Fruit fly (Drosophila melanogaster) whole organism, embryonic: ENCODE results near the gene Or22c.

Source experiments
- Abd-B ChIP-seq: fragments of 200-800 bp; sonication (Bioruptor generic); optimal IDR thresholded peaks from 2 replicates; lab custom pipeline; 2018; ENCODE audit warnings: missing biosample characterization, mild to moderate bottlenecking, missing genetic modification characterization, moderate library complexity
- CG12299 ChIP-seq: fragments of 200-800 bp; sonication (Bioruptor generic); optimal IDR thresholded peaks from 2 replicates; lab custom pipeline; 2018; ENCODE audit warnings: missing biosample characterization, mild to moderate bottlenecking, missing genetic modification characterization
- CG1233 ChIP-seq: fragments of 200-800 bp; sonication (Bioruptor generic); optimal IDR thresholded peaks from 4 replicates; lab custom pipeline; 2018; ENCODE audit warnings: missing biosample characterization, mild to moderate bottlenecking, missing genetic modification characterization
- CG15514 ChIP-seq: fragments of 200-800 bp; sonication (Bioruptor generic); optimal IDR thresholded peaks from 3 replicates; lab custom pipeline; 2017; ENCODE audit warnings: missing biosample characterization, missing genetic modification characterization, mild to moderate bottlenecking, moderate library complexity, missing genetic modification reagents
- CG15601 ChIP-seq: fragments of 200-800 bp; sonication (Bioruptor generic); optimal IDR thresholded peaks from 3 replicates; lab custom pipeline; 2019; ENCODE audit warnings: missing biosample characterization, mild to moderate bottlenecking, missing genetic modification characterization, moderate library complexity
- CG16815 ChIP-seq: fragments of 200-800 bp; sonication (Bioruptor generic); optimal IDR thresholded peaks from 3 replicates; lab custom pipeline; 2017; ENCODE audit warnings: missing biosample characterization, mild to moderate bottlenecking, missing genetic modification characterization
- CG16863 ChIP-seq: fragments of 200-800 bp; sonication (Bioruptor generic); optimal IDR thresholded peaks from 3 replicates; lab custom pipeline; 2016; ENCODE audit warnings: missing biosample characterization, missing genetic modification characterization
- CG17328 ChIP-seq: fragments of 200-800 bp; sonication (Bioruptor generic); IDR thresholded peaks from 2 replicates; pipeline ENCODE4 v1.3.6; 2022; ENCODE audit warnings: missing biosample characterization, missing genetic modification characterization
- CG17829 ChIP-seq: fragments of 200-800 bp; optimal IDR thresholded peaks from 2 replicates; lab custom pipeline; 2019; ENCODE audit warnings: missing biosample characterization, mild to moderate bottlenecking, missing genetic modification characterization, moderate library complexity
- CG17912 ChIP-seq: fragments of 200-800 bp; sonication (Bioruptor generic); optimal IDR thresholded peaks from 2 replicates; lab custom pipeline; 2018; ENCODE audit warnings: missing biosample characterization, mild to moderate bottlenecking, missing genetic modification characterization
- CG31365 ChIP-seq: fragments of 200-800 bp; sonication (Bioruptor generic); optimal IDR thresholded peaks from 2 replicates; lab custom pipeline; 2018; ENCODE audit warnings: missing biosample characterization, mild to moderate bottlenecking, missing genetic modification characterization
- CG3726 ChIP-seq: fragments of 200-800 bp; sonication (Bioruptor generic); IDR thresholded peaks from 3 replicates; pipeline ENCODE4, ENCODE4 v1.3.6; 2022; ENCODE audit warnings: missing biosample characterization, missing genetic modification characterization
- CG43689 ChIP-seq: fragments of 200-800 bp; sonication (Bioruptor generic); IDR thresholded peaks from 2 replicates; pipeline ENCODE4 v1.3.6; 2022; ENCODE audit warnings: missing biosample characterization, missing genetic modification characterization
- CG4424 ChIP-seq: fragments of 200-800 bp; sonication (Bioruptor generic); optimal IDR thresholded peaks from 3 replicates; lab custom pipeline; 2016; ENCODE audit warnings: missing biosample characterization, missing genetic modification characterization
- CG6813 ChIP-seq: fragments of 200-800 bp; sonication (Bioruptor generic); optimal IDR thresholded peaks from 2 replicates; lab custom pipeline; 2017; ENCODE audit warnings: missing biosample characterization, missing genetic modification characterization, mild to moderate bottlenecking, moderate library complexity, missing genetic modification reagents
- CG7987 ChIP-seq: fragments of 200-800 bp; sonication (Bioruptor generic); optimal IDR thresholded peaks from 2 replicates; lab custom pipeline; 2018; ENCODE audit warnings: missing biosample characterization, mild to moderate bottlenecking, missing genetic modification characterization, moderate library complexity
- CG9437 ChIP-seq: fragments of 200-800 bp; sonication (Bioruptor generic); optimal IDR thresholded peaks from 2 replicates; lab custom pipeline; 2018; ENCODE audit warnings: missing biosample characterization, mild to moderate bottlenecking, missing genetic modification characterization
- CG9727 ChIP-seq: fragments of 200-800 bp; sonication (Bioruptor generic); optimal IDR thresholded peaks from 3 replicates; lab custom pipeline; 2017; ENCODE audit warnings: missing biosample characterization, mild to moderate bottlenecking, missing genetic modification characterization
- D19A ChIP-seq: fragments of 200-800 bp; optimal IDR thresholded peaks from 3 replicates; lab custom pipeline; 2019; ENCODE audit warnings: missing biosample characterization, mild to moderate bottlenecking, missing genetic modification characterization, moderate library complexity
- Elba2 ChIP-seq: fragments of 200-800 bp; sonication (Bioruptor generic); optimal IDR thresholded peaks from 3 replicates; lab custom pipeline; 2016; ENCODE audit warnings: missing biosample characterization, missing genetic modification characterization
- Fer3 ChIP-seq: fragments of 200-800 bp; sonication (Bioruptor generic); optimal IDR thresholded peaks from 2 replicates; lab custom pipeline; 2018; ENCODE audit warnings: missing biosample characterization, mild to moderate bottlenecking, missing genetic modification characterization, moderate library complexity
- GATAe ChIP-seq: fragments of 200-800 bp; sonication (Bioruptor generic); conservative IDR thresholded peaks from 2 replicates; pipeline ENCODE4 v1.3.6; 2022; ENCODE audit warnings: missing biosample characterization, missing genetic modification characterization
- HLH4C ChIP-seq: fragments of 200-800 bp; sonication (Bioruptor generic); IDR thresholded peaks from 3 replicates; pipeline ENCODE4 v1.3.6; 2022; ENCODE audit warnings: missing biosample characterization, missing genetic modification characterization; ENCODE audit not compliant: partially characterized antibody
- Jarid2 ChIP-seq: fragments of 200-800 bp; sonication (Bioruptor generic); optimal IDR thresholded peaks from 3 replicates; lab custom pipeline; 2017; ENCODE audit warnings: mild to moderate bottlenecking, missing biosample characterization, missing genetic modification reagents, missing genetic modification characterization
- Neu2 ChIP-seq: fragments of 200-800 bp; sonication (Bioruptor generic); optimal IDR thresholded peaks from 3 replicates; lab custom pipeline; 2016; ENCODE audit warnings: missing biosample characterization, missing genetic modification characterization, borderline replicate concordance
- Ravus ChIP-seq: fragments of 200-800 bp; sonication (Bioruptor generic); IDR thresholded peaks from 2 replicates; pipeline ENCODE4 v1.3.6; 2022; ENCODE audit warnings: missing biosample characterization, missing genetic modification characterization
- Sin3A ChIP-seq: fragments of >200 bp; optimal IDR thresholded peaks from 2 replicates; lab custom pipeline; 2018
- Sox102F ChIP-seq: fragments of 200-800 bp; sonication (Bioruptor generic); optimal IDR thresholded peaks from 2 replicates; lab custom pipeline; 2018; ENCODE audit warnings: missing biosample characterization, mild to moderate bottlenecking, missing genetic modification characterization, moderate library complexity
- Taf1 ChIP-seq: fragments of 200-800 bp; sonication (Bioruptor generic); IDR thresholded peaks from 2 replicates; pipeline ENCODE4 v1.3.6; 2022; ENCODE audit warnings: missing biosample characterization, missing genetic modification characterization
- Tbp ChIP-seq: fragments of >200 bp; optimal IDR thresholded peaks from 2 replicates; lab custom pipeline; 2018; ENCODE audit warnings: missing biosample characterization, missing genetic modification characterization
- Vsx1 ChIP-seq: fragments of 200-800 bp; sonication (Bioruptor generic); optimal IDR thresholded peaks from 2 replicates; lab custom pipeline; 2017; ENCODE audit warnings: missing biosample characterization, mild to moderate bottlenecking, missing genetic modification characterization, missing genetic modification reagents
- bowl ChIP-seq: fragments of 200-800 bp; sonication (Bioruptor generic); IDR thresholded peaks from 2 replicates; pipeline ENCODE4 v1.3.6; 2022; ENCODE audit warnings: missing biosample characterization, missing genetic modification characterization
- caup ChIP-seq: fragments of 200-800 bp; sonication (Bioruptor generic); optimal IDR thresholded peaks from 3 replicates; lab custom pipeline; 2017; ENCODE audit warnings: missing biosample characterization, mild to moderate bottlenecking, missing genetic modification characterization, moderate library complexity; ENCODE audit not compliant: severe bottlenecking
- cwo ChIP-seq: fragments of 200-800 bp; sonication (Bioruptor generic); optimal IDR thresholded peaks from 3 replicates; lab custom pipeline; 2017; ENCODE audit warnings: missing biosample characterization, missing genetic modification characterization, mild to moderate bottlenecking, moderate library complexity, missing genetic modification reagents
- dmrt11E ChIP-seq: fragments of 200-800 bp; sonication (Bioruptor generic); optimal IDR thresholded peaks from 3 replicates; lab custom pipeline; 2018; ENCODE audit warnings: missing biosample characterization, mild to moderate bottlenecking, missing genetic modification characterization, moderate library complexity
- dmrt99B ChIP-seq: fragments of 200-800 bp; sonication (Bioruptor generic); optimal IDR thresholded peaks from 2 replicates; lab custom pipeline; 2018; ENCODE audit warnings: missing biosample characterization, mild to moderate bottlenecking, missing genetic modification characterization, moderate library complexity
- emc ChIP-seq: fragments of 200-800 bp; sonication (Bioruptor generic); optimal IDR thresholded peaks from 2 replicates; lab custom pipeline; 2016; ENCODE audit warnings: missing biosample characterization, missing genetic modification characterization
- fd96Cb ChIP-seq: fragments of 200-800 bp; sonication (Bioruptor generic); optimal IDR thresholded peaks from 2 replicates; lab custom pipeline; 2018; ENCODE audit warnings: missing biosample characterization, mild to moderate bottlenecking, missing genetic modification characterization, moderate library complexity
- grn ChIP-seq: fragments of 200-800 bp; sonication (Bioruptor generic); optimal IDR thresholded peaks from 3 replicates; lab custom pipeline; 2017; ENCODE audit warnings: missing biosample characterization, missing genetic modification characterization
- h ChIP-seq: fragments of >200 bp; optimal IDR thresholded peaks from 2 replicates; lab custom pipeline; 2017
- hbn ChIP-seq: fragments of 200-800 bp; sonication (Bioruptor generic); IDR thresholded peaks from 2 replicates; pipeline ENCODE4 v1.3.6; 2022; ENCODE audit warnings: missing biosample characterization, missing genetic modification characterization; ENCODE audit not compliant: partially characterized antibody
- jigr1 ChIP-seq: fragments of 200-800 bp; sonication (Bioruptor generic); IDR thresholded peaks from 3 replicates; pipeline ENCODE4 v1.3.6; 2022; ENCODE audit warnings: missing biosample characterization, missing genetic modification characterization
- kay ChIP-seq: fragments of 200-800 bp; sonication (Bioruptor generic); optimal IDR thresholded peaks from 2 replicates; lab custom pipeline; 2016; ENCODE audit warnings: missing biosample characterization, missing genetic modification characterization
- lab ChIP-seq: fragments of 200-800 bp; sonication (Bioruptor generic); optimal IDR thresholded peaks from 3 replicates; lab custom pipeline; 2017; ENCODE audit warnings: missing biosample characterization, missing genetic modification characterization, mild to moderate bottlenecking, moderate library complexity, missing genetic modification reagents
- nmo ChIP-seq: fragments of 200-800 bp; sonication (Bioruptor generic); optimal IDR thresholded peaks from 2 replicates; lab custom pipeline; 2018; ENCODE audit warnings: missing biosample characterization, mild to moderate bottlenecking, missing genetic modification characterization, moderate library complexity
- otp ChIP-seq: fragments of 200-800 bp; sonication (Bioruptor generic); IDR thresholded peaks from 3 replicates; pipeline ENCODE4, ENCODE4 v1.3.6; 2022; ENCODE audit warnings: missing biosample characterization, missing genetic modification characterization
- pros ChIP-seq: fragments of 200-800 bp; sonication (Bioruptor generic); optimal IDR thresholded peaks from 3 replicates; lab custom pipeline; 2019; ENCODE audit warnings: missing biosample characterization, mild to moderate bottlenecking, missing genetic modification characterization, moderate library complexity
- sima ChIP-seq: fragments of 200-800 bp; sonication (Bioruptor generic); optimal IDR thresholded peaks from 2 replicates; lab custom pipeline; 2016; ENCODE audit warnings: missing biosample characterization, missing genetic modification characterization
- so ChIP-seq: fragments of 200-800 bp; sonication (Bioruptor generic); IDR thresholded peaks from 3 replicates; pipeline ENCODE4 v1.3.6; 2022; ENCODE audit warnings: missing biosample characterization, missing genetic modification characterization
- tap ChIP-seq: fragments of 200-800 bp; optimal IDR thresholded peaks from 3 replicates; lab custom pipeline; 2019; ENCODE audit warnings: missing biosample characterization, mild to moderate bottlenecking, missing genetic modification characterization, moderate library complexity
- tin ChIP-seq: fragments of 200-800 bp; sonication (Bioruptor generic); optimal IDR thresholded peaks from 3 replicates; lab custom pipeline; 2016; ENCODE audit warnings: missing biosample characterization, missing genetic modification characterization

The Or22c gene

DNA sequence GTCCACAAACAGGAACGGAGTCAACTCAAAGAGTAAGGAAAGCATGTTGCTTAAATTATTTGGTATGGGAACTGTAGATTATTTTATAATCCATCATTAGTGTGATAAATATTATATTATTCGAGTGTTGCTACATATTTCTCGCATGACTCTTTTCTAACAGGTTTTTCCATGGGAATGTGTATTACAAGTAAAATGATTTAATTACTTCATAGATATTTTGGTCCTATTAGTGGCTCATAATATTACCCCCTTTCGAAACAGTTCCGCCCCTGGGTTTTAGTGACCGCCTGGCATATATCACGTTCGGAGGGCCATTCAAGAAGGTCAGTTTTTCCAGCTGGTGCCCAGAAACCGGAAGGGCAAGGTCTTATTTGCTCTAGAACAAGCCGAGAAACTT, 22.3 kb upstream of the Or22c start (continued):
- TF ChIP-seq HLH4C (GFP tag; lab: Robert Waterston, UW) (no peak), CG16815 (GFP tag; lab: Kevin White, UChicago) (no peak), grn (no peak), caup (no peak), CG31365 (tag; lab: Kevin White, UChicago) (no peak), Jarid2 (GFP tag; lab: Kevin White, UChicago) (no peak), CG15601 (no peak), Elba2 (GFP tag; lab: Kevin White, UChicago) (no peak), Taf1 (GFP tag; lab: Robert Waterston, UW) (no peak), dmrt11E (tag; lab: Kevin White, UChicago) (peak; percentile 18), Sin3A (lab: Kevin White, UChicago) (no peak), CG16863 (GFP tag; lab: Kevin White, UChicago) (no peak), CG6813 (GFP tag; lab: Kevin White, UChicago) (no peak), CG1233 (GFP tag; lab: Kevin White, UChicago) (peak; percentile 22), fd96Cb (tag; lab: Kevin White, UChicago) (peak; percentile 43), kay (GFP tag; lab: Kevin White, UChicago) (no peak), nmo (GFP tag; lab: Kevin White, UChicago) (peak; percentile 64), so (GFP tag; lab: Robert Waterston, UW) (no peak), tap (tag; lab: Kevin White, UChicago) (no peak), CG17328 (no peak), bowl (GFP tag; lab: Robert Waterston, UW) (no peak), CG9727 (GFP tag; lab: Kevin White, UChicago) (no peak), hbn (no peak), CG17912 (GFP tag; lab: Kevin White, UChicago) (no peak), CG17829 (tag; lab: Kevin White, UChicago) (peak; percentile 21), pros (no peak), Sox102F (peak; percentile 5), D19A (tag; lab: Kevin White, UChicago) (no peak), GATAe (GFP tag; lab: Robert Waterston, UW) (no peak), CG43689 (GFP tag; lab: Robert Waterston, UW) (no peak), Neu2 (GFP tag; lab: Kevin White, UChicago) (no peak), h (lab: Kevin White, UChicago) (no peak), Ravus (GFP tag; lab: Robert Waterston, UW) (no peak), CG12299 (tag; lab: Kevin White, UChicago) (no peak), dmrt99B (tag; lab: Kevin White, UChicago) (peak; percentile 23), CG7987 (GFP tag; lab: Kevin White, UChicago) (no peak), Fer3 (tag; lab: Kevin White, UChicago) (no peak), CG3726 (no peak), Vsx1 (GFP tag; lab: Kevin White, UChicago) (no peak), Abd-B (GFP tag; lab: Kevin White, UChicago) (peak; percentile 19), cwo (GFP tag; lab: Kevin White, UChicago) (no peak), Tbp (GFP tag; lab: Kevin White, UChicago) (no peak), lab (GFP tag; lab: Kevin White, UChicago) (no peak), CG9437 (GFP tag; lab: Kevin White, UChicago) (no peak), tin (peak; percentile 10), jigr1 (GFP tag; lab: Robert Waterston, UW) (no peak), CG15514 (GFP tag; lab: Kevin White, UChicago) (no peak), CG4424 (peak; percentile 33), emc (GFP tag; lab: Kevin White, UChicago) (no peak), otp (GFP tag; lab: Robert Waterston, UW) (0 out of 3 replicates have a peak, but pooled peaks have one; percentile 38), sima (GFP tag; lab: Kevin White, UChicago) (no peak)
